Fruit fly (Drosophila melanogaster): ENCODE measurements around the gene CG15385.

The CG15385 gene

DNA sequence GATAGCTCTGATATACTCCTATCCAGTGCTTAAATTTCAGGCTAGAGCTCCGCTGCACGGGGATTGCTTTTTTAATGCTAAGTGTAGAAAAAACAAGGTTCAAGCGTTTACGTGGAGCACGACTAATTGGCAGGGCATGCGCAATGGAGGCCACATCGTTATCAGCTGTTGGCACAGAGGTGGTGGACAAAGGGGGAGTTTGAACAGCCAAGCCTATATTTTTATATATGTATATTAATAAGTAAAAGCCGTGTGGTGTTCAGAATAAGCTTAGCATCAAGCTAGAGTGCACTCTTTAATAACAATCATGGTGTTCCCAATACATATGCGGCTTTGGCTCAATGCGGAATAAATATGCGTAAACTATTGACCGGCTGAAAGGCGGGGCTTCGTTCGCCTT is at the start of gene CG15385:
CG15385 (minus strand) TSS at position 94 of the 400 bp plus-strand sequence.
- TF ChIP-seq CG10348 (GFP tag; IDR thresholded peaks at IDR 0.05) (no peak), Pif1A (GFP tag; optimal IDR thresholded peaks at IDR 0.05) (no peak), CG9948 (tag; optimal IDR thresholded peaks at IDR 0.05) (no peak), CG8301 (tag; optimal IDR thresholded peaks at IDR 0.05) (no peak), Snoo (tag; optimal IDR thresholded peaks at IDR 0.05) (no peak), gl (tag; optimal IDR thresholded peaks at IDR 0.05) (no peak), CG12605 (GFP tag; IDR thresholded peaks at IDR 0.05) (no peak), fd96Ca (GFP tag; IDR thresholded peaks at IDR 0.05) (no peak), CG17806 (tag; optimal IDR thresholded peaks at IDR 0.05) (no peak), rn (GFP tag; IDR thresholded peaks at IDR 0.05) (no peak), Ets98B (GFP tag; IDR thresholded peaks at IDR 0.05) (no peak), CG34367 (tag; optimal IDR thresholded peaks at IDR 0.05) (no peak), EcR (GFP tag; optimal IDR thresholded peaks at IDR 0.05) (no peak), CG32121 (GFP tag; IDR thresholded peaks at IDR 0.05) (no peak), CG8159 (tag; optimal IDR thresholded peaks at IDR 0.05) (no peak), Pif1B (GFP tag; optimal IDR thresholded peaks at IDR 0.05) (no peak), CG13204 (GFP tag; optimal IDR thresholded peaks at IDR 0.05) (no peak), CG15710 (tag; optimal IDR thresholded peaks at IDR 0.05) (no peak), D1 (tag; optimal IDR thresholded peaks at IDR 0.05) (no peak)

DNA sequence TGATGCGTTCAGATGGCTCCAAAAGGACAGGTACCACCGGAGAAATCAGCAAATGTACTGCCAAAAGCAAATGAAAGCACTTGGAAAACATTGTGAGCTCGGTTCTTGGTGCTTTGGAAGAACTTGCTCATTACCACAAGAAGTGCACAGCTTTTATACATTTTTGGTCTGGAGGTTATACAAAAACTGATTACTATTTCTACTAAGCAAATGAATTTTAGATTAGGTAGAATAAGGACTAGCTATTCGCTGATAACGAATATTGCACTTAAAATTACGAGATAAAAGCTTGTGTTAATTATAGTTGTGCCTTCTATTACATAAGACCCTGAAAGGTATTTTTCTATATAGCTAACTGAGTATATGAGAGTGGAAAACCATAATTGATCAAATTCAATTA is 42.6 kb upstream of the CG15385 start, which contains the start of gene Send1:
Send1 (minus strand) TSS at position 101 of the 400 bp plus-strand sequence.
- TF ChIP-seq fd96Ca (GFP tag; IDR thresholded peaks at IDR 0.05) = no peak
- TF ChIP-seq CG13204 (GFP tag; optimal IDR thresholded peaks at IDR 0.05) = no peak
- TF ChIP-seq CG12605 (GFP tag; IDR thresholded peaks at IDR 0.05) = no peak
- no peak for TF ChIP-seq Ets98B (GFP tag; IDR thresholded peaks at IDR 0.05)
- no peak for TF ChIP-seq Pif1B (GFP tag; optimal IDR thresholded peaks at IDR 0.05)
- TF ChIP-seq rn (GFP tag; IDR thresholded peaks at IDR 0.05) = no peak
- TF ChIP-seq EcR (GFP tag; optimal IDR thresholded peaks at IDR 0.05) = no peak
- TF ChIP-seq CG9948 (tag; optimal IDR thresholded peaks at IDR 0.05) = no peak
- TF ChIP-seq CG14655 (GFP tag; optimal IDR thresholded peaks at IDR 0.05) = no peak
- TF ChIP-seq Snoo (tag; optimal IDR thresholded peaks at IDR 0.05) = no peak
- no peak for TF ChIP-seq CG32121 (GFP tag; IDR thresholded peaks at IDR 0.05)
- TF ChIP-seq CG34367 (tag; optimal IDR thresholded peaks at IDR 0.05) = no peak
- TF ChIP-seq CG8301 (tag; optimal IDR thresholded peaks at IDR 0.05) = no peak
- TF ChIP-seq CG17806 (tag; optimal IDR thresholded peaks at IDR 0.05) = no peak
- no peak for TF ChIP-seq gl (tag; optimal IDR thresholded peaks at IDR 0.05)
- no peak for TF ChIP-seq CG8159 (tag; optimal IDR thresholded peaks at IDR 0.05)

DNA sequence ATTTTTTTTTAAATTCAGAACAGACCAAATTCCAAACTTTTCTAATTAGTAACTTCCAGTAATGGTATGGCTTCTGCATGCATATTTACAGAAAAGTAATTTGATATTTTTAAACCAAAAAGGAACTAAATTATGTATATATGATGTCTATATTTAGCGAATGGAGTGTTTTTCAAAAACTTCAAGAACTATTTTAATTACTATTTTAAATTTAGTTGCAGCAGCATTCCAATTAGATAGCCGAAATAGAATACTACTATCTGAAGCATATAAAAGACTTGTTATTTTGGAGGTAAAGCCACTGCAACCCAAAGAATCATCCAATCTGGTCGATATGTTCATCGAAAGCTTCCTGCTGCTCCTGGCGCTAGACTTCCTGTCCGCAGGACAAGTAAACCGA is 40.4 kb upstream of the CG15385 start, which contains the start of gene CG17234:
CG17234 (plus strand) TSS at position 301 of the 400 bp plus-strand sequence.
- TF ChIP-seq CG10348 (GFP tag; IDR thresholded peaks at IDR 0.05) (no peak), CG4496 (GFP tag; IDR thresholded peaks at IDR 0.05) (no peak), CG8301 (tag; optimal IDR thresholded peaks at IDR 0.05) (no peak), EcR (GFP tag; optimal IDR thresholded peaks at IDR 0.05) (no peak), CG15710 (tag; optimal IDR thresholded peaks at IDR 0.05) (no peak), CG13204 (GFP tag; optimal IDR thresholded peaks at IDR 0.05) (no peak)

DNA sequence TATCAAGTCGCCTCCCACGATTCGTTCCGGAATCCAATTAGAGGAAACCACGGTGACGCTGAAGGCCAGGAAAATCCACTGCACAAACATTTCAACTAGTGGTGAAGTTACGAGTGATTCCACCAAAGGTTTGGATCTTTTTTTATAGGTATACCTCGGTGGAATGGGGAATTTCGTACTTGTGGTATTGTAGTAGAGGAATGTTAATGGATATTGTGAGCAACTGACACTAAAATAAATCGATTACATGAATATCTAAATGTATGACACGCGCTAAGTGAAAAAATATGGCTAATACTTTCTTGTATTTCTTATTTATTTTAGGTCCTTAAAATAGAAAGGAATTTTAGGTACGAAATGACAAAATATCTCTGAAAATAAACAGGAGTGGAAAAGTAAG is 39.9 kb upstream of the CG15385 start, which contains the start of gene CG17239:
CG17239 (minus strand) TSS at position 101 of the 400 bp plus-strand sequence.
- TF ChIP-seq fd96Ca (GFP tag; IDR thresholded peaks at IDR 0.05) = no peak
- no peak for TF ChIP-seq Pif1A (GFP tag; optimal IDR thresholded peaks at IDR 0.05)
- TF ChIP-seq CG15710 (tag; optimal IDR thresholded peaks at IDR 0.05) = no peak
- no peak for TF ChIP-seq CG8301 (tag; optimal IDR thresholded peaks at IDR 0.05)
- no peak for TF ChIP-seq gl (tag; optimal IDR thresholded peaks at IDR 0.05)
- no peak for TF ChIP-seq Snoo (tag; optimal IDR thresholded peaks at IDR 0.05)
- TF ChIP-seq CG8159 (tag; optimal IDR thresholded peaks at IDR 0.05) = no peak
- TF ChIP-seq Pif1B (GFP tag; optimal IDR thresholded peaks at IDR 0.05) = no peak
- no peak for TF ChIP-seq EcR (GFP tag; optimal IDR thresholded peaks at IDR 0.05)
- no peak for TF ChIP-seq CG12605 (GFP tag; IDR thresholded peaks at IDR 0.05)
- no peak for TF ChIP-seq rn (GFP tag; IDR thresholded peaks at IDR 0.05)
- TF ChIP-seq CG9948 (tag; optimal IDR thresholded peaks at IDR 0.05) = no peak
- TF ChIP-seq CG34367 (tag; optimal IDR thresholded peaks at IDR 0.05) = no peak
- no peak for TF ChIP-seq CG14655 (GFP tag; optimal IDR thresholded peaks at IDR 0.05)
- no peak for TF ChIP-seq CG10348 (GFP tag; IDR thresholded peaks at IDR 0.05)
- TF ChIP-seq CG13204 (GFP tag; optimal IDR thresholded peaks at IDR 0.05) = no peak

DNA sequence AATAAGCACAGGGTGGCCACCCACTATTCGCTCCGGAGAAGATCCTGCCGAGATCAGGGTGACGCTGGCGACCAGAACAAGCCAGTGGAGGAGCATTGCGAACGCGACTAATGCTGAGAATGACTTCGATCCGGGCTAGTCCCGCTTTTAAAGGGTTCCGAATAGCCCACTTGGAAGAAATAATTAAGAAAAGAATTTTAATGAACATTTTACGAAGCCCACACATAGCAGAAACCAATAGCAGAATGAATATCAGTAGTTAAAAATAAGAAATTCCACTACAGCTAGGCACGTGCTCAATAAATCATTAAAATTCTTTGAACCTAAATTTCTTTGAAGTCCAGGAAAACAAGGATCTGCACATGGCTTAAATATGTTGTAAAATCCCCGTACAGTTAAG is 38.8 kb upstream of the CG15385 start, which contains the start of gene Ser12:
Ser12 (minus strand) TSS at position 101 of the 400 bp plus-strand sequence.
- TF ChIP-seq CG13204 (GFP tag; optimal IDR thresholded peaks at IDR 0.05) = no peak
- no peak for TF ChIP-seq gl (tag; optimal IDR thresholded peaks at IDR 0.05)
- no peak for TF ChIP-seq Snoo (tag; optimal IDR thresholded peaks at IDR 0.05)
- no peak for TF ChIP-seq Ets98B (GFP tag; IDR thresholded peaks at IDR 0.05)
- TF ChIP-seq CG10348 (GFP tag; IDR thresholded peaks at IDR 0.05) = no peak
- TF ChIP-seq rn (GFP tag; IDR thresholded peaks at IDR 0.05) = no peak
- TF ChIP-seq Pif1A (GFP tag; optimal IDR thresholded peaks at IDR 0.05) = no peak
- TF ChIP-seq CG34367 (tag; optimal IDR thresholded peaks at IDR 0.05) = no peak
- TF ChIP-seq fd96Ca (GFP tag; IDR thresholded peaks at IDR 0.05) = no peak
- TF ChIP-seq Pif1B (GFP tag; optimal IDR thresholded peaks at IDR 0.05) = no peak
- no peak for TF ChIP-seq CG8301 (tag; optimal IDR thresholded peaks at IDR 0.05)
- TF ChIP-seq D1 (tag; optimal IDR thresholded peaks at IDR 0.05) = no peak
- TF ChIP-seq CG8159 (tag; optimal IDR thresholded peaks at IDR 0.05) = no peak
- no peak for TF ChIP-seq CG14655 (GFP tag; optimal IDR thresholded peaks at IDR 0.05)

DNA sequence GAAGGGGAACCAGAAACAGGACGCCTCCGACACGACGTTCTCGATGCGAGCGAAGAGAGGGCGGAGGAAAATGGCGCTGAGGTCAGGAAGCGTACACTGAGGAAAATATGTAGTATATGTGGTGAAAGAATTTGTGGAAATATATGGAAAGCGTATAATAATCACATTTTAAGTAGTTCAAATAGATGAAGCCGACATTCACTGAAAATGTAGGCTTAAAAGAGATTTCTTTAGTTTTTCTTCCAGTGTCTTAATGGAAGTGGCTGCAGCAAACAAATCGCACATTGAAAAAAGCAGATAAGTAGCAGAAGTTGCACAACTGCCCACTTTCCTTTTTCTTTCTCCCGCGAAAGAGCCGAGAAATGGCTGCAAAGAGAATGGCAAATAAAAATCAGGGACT is 37.2 kb upstream of the CG15385 start:
- TF ChIP-seq Snoo (tag; optimal IDR thresholded peaks at IDR 0.05) (no peak), CG14655 (GFP tag; optimal IDR thresholded peaks at IDR 0.05) (no peak), Ets98B (GFP tag; IDR thresholded peaks at IDR 0.05) (no peak), Pif1B (GFP tag; optimal IDR thresholded peaks at IDR 0.05) (no peak), CG8159 (tag; optimal IDR thresholded peaks at IDR 0.05) (peak; percentile 36), CG4496 (GFP tag; IDR thresholded peaks at IDR 0.05) (no peak), CG17806 (tag; optimal IDR thresholded peaks at IDR 0.05) (no peak), Pif1A (GFP tag; optimal IDR thresholded peaks at IDR 0.05) (no peak), CG10348 (GFP tag; IDR thresholded peaks at IDR 0.05) (no peak), CG12605 (GFP tag; IDR thresholded peaks at IDR 0.05) (no peak), CG13204 (GFP tag; optimal IDR thresholded peaks at IDR 0.05) (no peak), CG9948 (tag; optimal IDR thresholded peaks at IDR 0.05) (no peak), fd96Ca (GFP tag; IDR thresholded peaks at IDR 0.05) (0 out of 3 replicates have a peak, but pooled peaks have one; percentile 25), D1 (tag; optimal IDR thresholded peaks at IDR 0.05) (no peak), gl (tag; optimal IDR thresholded peaks at IDR 0.05) (no peak), CG34367 (tag; optimal IDR thresholded peaks at IDR 0.05) (no peak)
